Comparison of ENCODE assay signal across 1 fruit fly cellular context in the genomic region with DNA sequence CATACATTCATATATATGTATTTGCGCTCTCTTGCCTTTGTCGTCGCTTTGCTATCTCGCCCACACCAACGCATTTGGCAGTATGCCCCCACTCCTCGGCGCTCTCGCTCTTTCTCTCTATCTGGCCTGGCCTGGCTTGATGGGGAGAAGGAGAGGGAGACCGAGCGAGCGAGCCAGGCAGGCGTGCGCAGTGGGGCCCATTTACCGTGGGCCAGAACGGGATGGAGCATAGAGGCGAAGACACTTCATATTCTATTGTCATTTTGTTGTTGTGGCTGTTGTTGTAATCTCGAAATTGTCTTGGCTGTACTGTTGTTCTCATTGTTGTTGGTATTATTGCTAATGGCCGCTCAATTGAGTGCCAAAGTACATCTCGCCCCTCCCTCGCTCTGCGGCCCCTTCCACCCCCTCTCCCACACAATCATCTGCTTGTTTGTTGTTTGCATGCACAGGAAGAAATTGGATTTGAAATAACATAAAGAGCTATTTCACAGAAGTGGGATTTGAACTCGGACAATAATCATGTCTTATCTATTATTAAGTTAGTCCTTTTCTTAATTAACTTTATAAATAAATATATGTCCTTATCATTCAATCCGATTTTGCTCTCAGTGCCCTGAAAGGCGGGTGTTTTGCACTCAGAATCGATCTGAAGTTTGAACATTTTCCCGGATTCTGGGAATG.
A peak's percentile ranks its signal among the peaks of the same experiment; 100 is the strongest.
TF ChIP-seq lines count a peak whose summit lies in the region.

No protein-coding gene starts in this region.

TF ChIP-seq in whole organism, embryonic, 481 proteins besides CTCF, POLR2A, EP300 and RAD21 (continued from another document and continues in another):
- peak; percentile 43 for TF ChIP-seq HLH54F (GFP tag; optimal IDR thresholded peaks at IDR 0.05; lab: Kevin White, UChicago)
- peak; percentile 64 for TF ChIP-seq bab2 (GFP tag; optimal IDR thresholded peaks at IDR 0.05; lab: Kevin White, UChicago)
- peak; percentile 88 for TF ChIP-seq caup (GFP tag; optimal IDR thresholded peaks at IDR 0.05; lab: Kevin White, UChicago; ENCODE audit: severe bottlenecking)
- peak; percentile 57 for TF ChIP-seq wek (GFP tag; optimal IDR thresholded peaks at IDR 0.05; lab: Kevin White, UChicago)
- peak; percentile 77 for TF ChIP-seq odd (GFP tag; optimal IDR thresholded peaks at IDR 0.05; lab: Kevin White, UChicago)
- peak; percentile 44 for TF ChIP-seq run (tag; optimal IDR thresholded peaks at IDR 0.05; lab: Kevin White, UChicago)
- no peak for TF ChIP-seq en (GFP tag; optimal IDR thresholded peaks at IDR 0.05; lab: Kevin White, UChicago)
- TF ChIP-seq CG4360 (GFP tag; IDR thresholded peaks at IDR 0.05; lab: Robert Waterston, UW), result peak; percentile 97
- peak; percentile 39; the same call in 1 of the 2 replicates for TF ChIP-seq Bgb (GFP tag; IDR thresholded peaks at IDR 0.05; lab: Robert Waterston, UW; ENCODE audit: partially characterized antibody)
- TF ChIP-seq sima (GFP tag; optimal IDR thresholded peaks at IDR 0.05; lab: Kevin White, UChicago), result no peak
- no peak; the same call in 1 of the 2 replicates for TF ChIP-seq dan (GFP tag; IDR thresholded peaks at IDR 0.05; lab: Robert Waterston, UW)
- peak; percentile 83; the same call in 2 of the 3 replicates for TF ChIP-seq ken (GFP tag; IDR thresholded peaks at IDR 0.05; lab: Robert Waterston, UW)
- peak; percentile 45 for TF ChIP-seq CG31388 (GFP tag; optimal IDR thresholded peaks at IDR 0.05; lab: Kevin White, UChicago)
- peak; percentile 74 for TF ChIP-seq CG6175 (GFP tag; IDR thresholded peaks at IDR 0.05; lab: Robert Waterston, UW)
- no peak for TF ChIP-seq CG16813 (GFP tag; IDR thresholded peaks at IDR 0.05; lab: Robert Waterston, UW; ENCODE audit: partially characterized antibody)
- TF ChIP-seq tin (GFP tag; optimal IDR thresholded peaks at IDR 0.05; lab: Kevin White, UChicago), result peak; percentile 85
- TF ChIP-seq CG30020 (tag; optimal IDR thresholded peaks at IDR 0.05; lab: Kevin White, UChicago), result peak; percentile 49
- peak; percentile 70 for TF ChIP-seq Nf-YB (GFP tag; optimal IDR thresholded peaks at IDR 0.05; lab: Kevin White, UChicago)
- peak; percentile 90 for TF ChIP-seq Fer3 (tag; optimal IDR thresholded peaks at IDR 0.05; lab: Kevin White, UChicago)
- TF ChIP-seq CG15479 (GFP tag; optimal IDR thresholded peaks at IDR 0.05; lab: Kevin White, UChicago), result peak; percentile 25
- peak; percentile 87 for TF ChIP-seq Med (GFP tag; lab: Kevin White, UChicago)
- peak; percentile 87 for TF ChIP-seq CG4730 (GFP tag; IDR thresholded peaks at IDR 0.05; lab: Robert Waterston, UW)
- TF ChIP-seq D19A (tag; optimal IDR thresholded peaks at IDR 0.05; lab: Kevin White, UChicago), result peak; percentile 83
- TF ChIP-seq oc (tag; optimal IDR thresholded peaks at IDR 0.05; lab: Kevin White, UChicago), result peak; percentile 71
- TF ChIP-seq E2f1 (GFP tag; IDR thresholded peaks at IDR 0.05; lab: Robert Waterston, UW), result peak; percentile 90
- peak; percentile 10 for TF ChIP-seq pfk (GFP tag; optimal IDR thresholded peaks at IDR 0.05; lab: Kevin White, UChicago)
- TF ChIP-seq CG7271 (tag; optimal IDR thresholded peaks at IDR 0.05; lab: Kevin White, UChicago), result no peak
- TF ChIP-seq CG11456 (GFP tag; IDR thresholded peaks at IDR 0.05; lab: Robert Waterston, UW), result peak; percentile 92
- TF ChIP-seq CG15514 (GFP tag; optimal IDR thresholded peaks at IDR 0.05; lab: Kevin White, UChicago), result peak; percentile 59
- peak; percentile 46 for TF ChIP-seq CG3995 (GFP tag; optimal IDR thresholded peaks at IDR 0.05; lab: Kevin White, UChicago)
- peak; percentile 79 for TF ChIP-seq CG2120 (GFP tag; optimal IDR thresholded peaks at IDR 0.05; lab: Kevin White, UChicago)
- peak; percentile 85 for TF ChIP-seq klu (GFP tag; IDR thresholded peaks at IDR 0.05; lab: Robert Waterston, UW)
- peak; percentile 69 for TF ChIP-seq kay (GFP tag; optimal IDR thresholded peaks at IDR 0.05; lab: Kevin White, UChicago)
- peak; percentile 76; the same call in 1 of the 3 replicates for TF ChIP-seq CG2199 (GFP tag; IDR thresholded peaks at IDR 0.05; lab: Robert Waterston, UW)
- TF ChIP-seq CG12219 (GFP tag; optimal IDR thresholded peaks at IDR 0.05; lab: Kevin White, UChicago), result peak; percentile 75
- TF ChIP-seq yki (optimal IDR thresholded peaks at IDR 0.05; lab: Kevin White, UChicago), result no peak
- peak; percentile 71 for TF ChIP-seq CG18764 (GFP tag; optimal IDR thresholded peaks at IDR 0.05; lab: Kevin White, UChicago)
- peak; percentile 89 for TF ChIP-seq Sox100B (GFP tag; optimal IDR thresholded peaks at IDR 0.05; lab: Kevin White, UChicago)
- TF ChIP-seq CG11093 (GFP tag; IDR thresholded peaks at IDR 0.05; lab: Robert Waterston, UW), result peak; percentile 87
- TF ChIP-seq trem (tag; optimal IDR thresholded peaks at IDR 0.05; lab: Kevin White, UChicago), result peak; percentile 77
- TF ChIP-seq CG2678 (tag; optimal IDR thresholded peaks at IDR 0.05; lab: Kevin White, UChicago), result peak; percentile 92
- TF ChIP-seq CG17568 (GFP tag; optimal IDR thresholded peaks at IDR 0.05; lab: Kevin White, UChicago), result peak; percentile 85
- no peak for TF ChIP-seq p53 (GFP tag; optimal IDR thresholded peaks at IDR 0.05; lab: Kevin White, UChicago)
- TF ChIP-seq CG4854 (GFP tag; optimal IDR thresholded peaks at IDR 0.05; lab: Kevin White, UChicago), result peak; percentile 75
- peak; percentile 51 to 71 for TF ChIP-seq chif (GFP tag; optimal IDR thresholded peaks at IDR 0.05; lab: Kevin White, UChicago)
- TF ChIP-seq nerfin-2 (GFP tag; IDR thresholded peaks at IDR 0.05; lab: Robert Waterston, UW; ENCODE audit: partially characterized antibody), result no peak
- TF ChIP-seq jing (GFP tag; optimal IDR thresholded peaks at IDR 0.05; lab: Kevin White, UChicago), result peak; percentile 85
- peak; percentile 48 for TF ChIP-seq CG7786 (GFP tag; optimal IDR thresholded peaks at IDR 0.05; lab: Kevin White, UChicago)
- TF ChIP-seq lab (GFP tag; optimal IDR thresholded peaks at IDR 0.05; lab: Kevin White, UChicago), result peak; percentile 95
- TF ChIP-seq CG14441 (GFP tag; IDR thresholded peaks at IDR 0.05; lab: Robert Waterston, UW), result peak; percentile 92
- TF ChIP-seq Ravus (GFP tag; IDR thresholded peaks at IDR 0.05; lab: Robert Waterston, UW), result peak; percentile 71; the same call in 1 of the 2 replicates
- peak; percentile 94 for TF ChIP-seq NFAT (GFP tag; IDR thresholded peaks at IDR 0.05; lab: Robert Waterston, UW)
- peak; percentile 88 for TF ChIP-seq dmrt99B (tag; optimal IDR thresholded peaks at IDR 0.05; lab: Kevin White, UChicago)
- peak; percentile 93 for TF ChIP-seq CG11247 (GFP tag; IDR thresholded peaks at IDR 0.05; lab: Robert Waterston, UW)
- peak; percentile 78 for TF ChIP-seq CG10274 (GFP tag; optimal IDR thresholded peaks at IDR 0.05; lab: Kevin White, UChicago)
- TF ChIP-seq lov (optimal IDR thresholded peaks at IDR 0.05; lab: Kevin White, UChicago), result no peak
- TF ChIP-seq lov (GFP tag; IDR thresholded peaks at IDR 0.05; lab: Robert Waterston, UW), result peak; percentile 85
- TF ChIP-seq BEAF-32 (GFP tag; optimal IDR thresholded peaks at IDR 0.05; lab: Kevin White, UChicago), result no peak
- TF ChIP-seq dysf (GFP tag; IDR thresholded peaks at IDR 0.05; lab: Robert Waterston, UW), result peak; percentile 94
- TF ChIP-seq CG3163 (GFP tag; optimal IDR thresholded peaks at IDR 0.05; lab: Kevin White, UChicago), result no peak
- TF ChIP-seq CG12071 (GFP tag; optimal IDR thresholded peaks at IDR 0.05; lab: Kevin White, UChicago), result peak; percentile 77
- TF ChIP-seq CG43689 (GFP tag; IDR thresholded peaks at IDR 0.05; lab: Robert Waterston, UW), result peak; percentile 75
- TF ChIP-seq Mes4 (GFP tag; optimal IDR thresholded peaks at IDR 0.05; lab: Kevin White, UChicago), result no peak
- peak; percentile 83 for TF ChIP-seq CG10267 (tag; optimal IDR thresholded peaks at IDR 0.05; lab: Kevin White, UChicago)
- peak; percentile 8 for TF ChIP-seq tx (GFP tag; optimal IDR thresholded peaks at IDR 0.05; lab: Kevin White, UChicago)
- no peak for TF ChIP-seq sc (optimal IDR thresholded peaks at IDR 0.05; lab: Kevin White, UChicago)
- peak; percentile 82 for TF ChIP-seq sc (GFP tag; optimal IDR thresholded peaks at IDR 0.05; lab: Kevin White, UChicago)
- TF ChIP-seq emc (GFP tag; optimal IDR thresholded peaks at IDR 0.05; lab: Kevin White, UChicago), result no peak
- TF ChIP-seq phol (tag; optimal IDR thresholded peaks at IDR 0.05; lab: Kevin White, UChicago), result peak; percentile 90
- peak; percentile 3 for TF ChIP-seq Myb (GFP tag; optimal IDR thresholded peaks at IDR 0.05; lab: Kevin White, UChicago)
- peak; percentile 81 for TF ChIP-seq CG1529 (GFP tag; optimal IDR thresholded peaks at IDR 0.05; lab: Kevin White, UChicago)
- TF ChIP-seq zf30C (GFP tag; optimal IDR thresholded peaks at IDR 0.05; lab: Kevin White, UChicago), result peak; percentile 88
- TF ChIP-seq crc (GFP tag; optimal IDR thresholded peaks at IDR 0.05; lab: Kevin White, UChicago), result no peak
- peak; percentile 64 for TF ChIP-seq ac (GFP tag; optimal IDR thresholded peaks at IDR 0.05; lab: Kevin White, UChicago)
- no peak for TF ChIP-seq HLHmδ (GFP tag; optimal IDR thresholded peaks at IDR 0.05; lab: Kevin White, UChicago)
- TF ChIP-seq gro (GFP tag; optimal IDR thresholded peaks at IDR 0.05; lab: Kevin White, UChicago), result peak; percentile 27
- peak; percentile 89 for TF ChIP-seq ttk (GFP tag; IDR thresholded peaks at IDR 0.05; lab: Robert Waterston, UW)
- peak; percentile 46 for TF ChIP-seq CG6683 (GFP tag; optimal IDR thresholded peaks at IDR 0.05; lab: Kevin White, UChicago)
- TF ChIP-seq chn (GFP tag; optimal IDR thresholded peaks at IDR 0.05; lab: Kevin White, UChicago), result peak; percentile 39
- peak; percentile 86 for TF ChIP-seq ap (GFP tag; IDR thresholded peaks at IDR 0.05; lab: Robert Waterston, UW)
- peak; percentile 34 for TF ChIP-seq CG1647 (GFP tag; optimal IDR thresholded peaks at IDR 0.05; lab: Kevin White, UChicago)
- TF ChIP-seq Bdp1 (GFP tag; optimal IDR thresholded peaks at IDR 0.05; lab: Kevin White, UChicago), result peak; percentile 20
- no peak; the same call in 1 of the 2 replicates for TF ChIP-seq CG9215 (GFP tag; IDR thresholded peaks at IDR 0.05; lab: Robert Waterston, UW)
- TF ChIP-seq CG17912 (GFP tag; optimal IDR thresholded peaks at IDR 0.05; lab: Kevin White, UChicago), result no peak
- TF ChIP-seq CG14965 (GFP tag; optimal IDR thresholded peaks at IDR 0.05; lab: Kevin White, UChicago; ENCODE audit: borderline replicate concordance), result no peak
- TF ChIP-seq CG17829 (tag; optimal IDR thresholded peaks at IDR 0.05; lab: Kevin White, UChicago), result peak; percentile 90
- TF ChIP-seq zen2 (GFP tag; IDR thresholded peaks at IDR 0.05; lab: Robert Waterston, UW; ENCODE audit: partially characterized antibody), result no peak
- no peak for TF ChIP-seq br (optimal IDR thresholded peaks at IDR 0.05; lab: Kevin White, UChicago)
- TF ChIP-seq ssp (GFP tag; IDR thresholded peaks at IDR 0.05; lab: Robert Waterston, UW), result peak; percentile 82; the same call in 1 of the 2 replicates
- no peak for TF ChIP-seq Doc3 (GFP tag; IDR thresholded peaks at IDR 0.05; lab: Robert Waterston, UW; ENCODE audit: partially characterized antibody)
- TF ChIP-seq gt (GFP tag; IDR thresholded peaks at IDR 0.05; lab: Robert Waterston, UW), result peak; percentile 78
- TF ChIP-seq CG31365 (tag; optimal IDR thresholded peaks at IDR 0.05; lab: Kevin White, UChicago), result peak; percentile 53
- peak; percentile 91 for TF ChIP-seq so (GFP tag; IDR thresholded peaks at IDR 0.05; lab: Robert Waterston, UW)
- peak; percentile 86 for TF ChIP-seq Abd-B (GFP tag; optimal IDR thresholded peaks at IDR 0.05; lab: Kevin White, UChicago)
- no peak for TF ChIP-seq pita (GFP tag; optimal IDR thresholded peaks at IDR 0.05; lab: Kevin White, UChicago)
- peak; percentile 94 for TF ChIP-seq CG9932 (GFP tag; IDR thresholded peaks at IDR 0.05; lab: Robert Waterston, UW)
- TF ChIP-seq CG10565 (GFP tag; optimal IDR thresholded peaks at IDR 0.05; lab: Kevin White, UChicago), result peak; percentile 6
- TF ChIP-seq btn (GFP tag; optimal IDR thresholded peaks at IDR 0.05; lab: Kevin White, UChicago), result no peak
- no peak for TF ChIP-seq Hr39 (optimal IDR thresholded peaks at IDR 0.05; lab: Kevin White, UChicago)
- peak; percentile 75 for TF ChIP-seq Max (GFP tag; optimal IDR thresholded peaks at IDR 0.05; lab: Kevin White, UChicago)
- peak; percentile 85 for TF ChIP-seq CG4404 (GFP tag; IDR thresholded peaks at IDR 0.05; lab: Robert Waterston, UW)
- TF ChIP-seq nmo (GFP tag; optimal IDR thresholded peaks at IDR 0.05; lab: Kevin White, UChicago), result peak; percentile 92
- no peak for TF ChIP-seq hb (GFP tag; IDR thresholded peaks at IDR 0.05; lab: Robert Waterston, UW; ENCODE audit: partially characterized antibody)
- TF ChIP-seq Xbp1 (GFP tag; optimal IDR thresholded peaks at IDR 0.05; lab: Kevin White, UChicago), result peak; percentile 85
- peak; percentile 69 for TF ChIP-seq CG5180 (GFP tag; optimal IDR thresholded peaks at IDR 0.05; lab: Kevin White, UChicago)
- TF ChIP-seq CG16779 (GFP tag; IDR thresholded peaks at IDR 0.05; lab: Robert Waterston, UW), result peak; percentile 92
- TF ChIP-seq tgo (GFP tag; IDR thresholded peaks at IDR 0.05; lab: Robert Waterston, UW), result peak; percentile 92
- peak; percentile 90 for TF ChIP-seq CG13424 (tag; optimal IDR thresholded peaks at IDR 0.05; lab: Kevin White, UChicago)
- peak; percentile 81 for TF ChIP-seq cato (GFP tag; optimal IDR thresholded peaks at IDR 0.05; lab: Kevin White, UChicago; ENCODE audit: borderline replicate concordance)
- TF ChIP-seq CG14710 (tag; optimal IDR thresholded peaks at IDR 0.05; lab: Kevin White, UChicago), result peak; percentile 86
- peak; percentile 81 for TF ChIP-seq CG11696 (GFP tag; IDR thresholded peaks at IDR 0.05; lab: Robert Waterston, UW)
- TF ChIP-seq bbx (GFP tag; IDR thresholded peaks at IDR 0.05; lab: Robert Waterston, UW; ENCODE audit: partially characterized antibody), result no peak
- TF ChIP-seq salm (tag; optimal IDR thresholded peaks at IDR 0.05; lab: Kevin White, UChicago), result peak; percentile 69
- TF ChIP-seq slbo (GFP tag; IDR thresholded peaks at IDR 0.05; lab: Robert Waterston, UW), result peak; percentile 96
- TF ChIP-seq grau (tag; optimal IDR thresholded peaks at IDR 0.05; lab: Kevin White, UChicago), result peak; percentile 90
- peak; percentile 72 for TF ChIP-seq twi (tag; optimal IDR thresholded peaks at IDR 0.05; lab: Kevin White, UChicago)
- peak in 1 of 2 experiments; percentile 90 for TF ChIP-seq eve (GFP tag; optimal IDR thresholded peaks at IDR 0.05; lab: Kevin White, UChicago)
- TF ChIP-seq Atf6 (GFP tag; IDR thresholded peaks at IDR 0.05; lab: Robert Waterston, UW), result peak; percentile 88
- peak; percentile 95 for TF ChIP-seq Xrp1 (GFP tag; IDR thresholded peaks at IDR 0.05; lab: Robert Waterston, UW)
- TF ChIP-seq CG42726 (GFP tag; IDR thresholded peaks at IDR 0.05; lab: Robert Waterston, UW; ENCODE audit: partially characterized antibody), result no peak
- no peak for TF ChIP-seq CG9876 (GFP tag; optimal IDR thresholded peaks at IDR 0.05; lab: Kevin White, UChicago)
- peak; percentile 54 for TF ChIP-seq CG15073 (GFP tag; optimal IDR thresholded peaks at IDR 0.05; lab: Kevin White, UChicago)
